Fruit fly (Drosophila melanogaster): ENCODE results near the gene SdhBL.

The SdhBL gene

dm6 chrX:18857356-18857807, 36.9 kb upstream of the SdhBL start, which contains the start of gene CG7322 (continued):
- TF ChIP-seq crol (GFP tag; IDR thresholded peaks at IDR 0.05) (peak; percentile 75), Ptx1 (GFP tag; IDR thresholded peaks at IDR 0.05) (no peak), Pdp1 (GFP tag; optimal IDR thresholded peaks at IDR 0.05) (peak in 1 of 2 experiments; percentile 3), CG30403 (GFP tag; optimal IDR thresholded peaks at IDR 0.05) (no peak), ERR (GFP tag; optimal IDR thresholded peaks at IDR 0.05) (peak; percentile 90), CG15011 (GFP tag; optimal IDR thresholded peaks at IDR 0.05) (no peak), Nf-YC (tag; optimal IDR thresholded peaks at IDR 0.05) (peak; percentile 82), B-H2 (GFP tag; optimal IDR thresholded peaks at IDR 0.05) (peak; percentile 8), Nf-YB (GFP tag; optimal IDR thresholded peaks at IDR 0.05) (peak; percentile 74), Med (GFP tag) (peak; percentile 69), CG12155 (GFP tag; optimal IDR thresholded peaks at IDR 0.05) (no peak), Usf (GFP tag; optimal IDR thresholded peaks at IDR 0.05) (no peak), CG34376 (GFP tag; optimal IDR thresholded peaks at IDR 0.05) (peak; percentile 96), ara (GFP tag; IDR thresholded peaks at IDR 0.05) (no peak), CG10209 (GFP tag; optimal IDR thresholded peaks at IDR 0.05) (no peak), Hr78 (GFP tag; optimal IDR thresholded peaks at IDR 0.05) (peak in 1 of 2 experiments; percentile 81), MBD-R2 (GFP tag; IDR thresholded peaks at IDR 0.05) (no peak), grn (GFP tag; optimal IDR thresholded peaks at IDR 0.05) (peak; percentile 89)

- peak; percentile 78 for TF ChIP-seq stwl (tag; optimal IDR thresholded peaks at IDR 0.05)
- TF ChIP-seq slbo (GFP tag; IDR thresholded peaks at IDR 0.05), result peak; percentile 69
- TF ChIP-seq CG1024 (GFP tag; IDR thresholded peaks at IDR 0.05), result peak; percentile 71; the same call in 1 of the 2 replicates
- TF ChIP-seq Oaz (GFP tag; IDR thresholded peaks at IDR 0.05), result no peak
- peak; percentile 36; the same call in 1 of the 2 replicates for TF ChIP-seq lmd (GFP tag; IDR thresholded peaks at IDR 0.05)
- no peak for TF ChIP-seq sc (optimal IDR thresholded peaks at IDR 0.05)
- TF ChIP-seq sc (GFP tag; optimal IDR thresholded peaks at IDR 0.05), result no peak
- TF ChIP-seq CG34224 (GFP tag; IDR thresholded peaks at IDR 0.05; ENCODE audit: partially characterized antibody), result peak; percentile 56
- TF ChIP-seq CG8089 (GFP tag; optimal IDR thresholded peaks at IDR 0.05), result no peak
- TF ChIP-seq Doc3 (GFP tag; IDR thresholded peaks at IDR 0.05; ENCODE audit: partially characterized antibody), result 0 out of 3 replicates have a peak, but pooled peaks have one; percentile 24
- 0 out of 2 replicates have a peak, but pooled peaks have one; percentile 23 for TF ChIP-seq CG32532 (GFP tag; IDR thresholded peaks at IDR 0.05)
- TF ChIP-seq esg (GFP tag; conservative IDR thresholded peaks at IDR 0.05), result no peak
- no peak for TF ChIP-seq dmrt99B (tag; optimal IDR thresholded peaks at IDR 0.05)
- TF ChIP-seq CG34422 (GFP tag; IDR thresholded peaks at IDR 0.05), result peak; percentile 76
- TF ChIP-seq Dll (GFP tag; IDR thresholded peaks at IDR 0.05; ENCODE audit: partially characterized antibody), result peak; percentile 54
- TF ChIP-seq BEAF-32 (GFP tag; optimal IDR thresholded peaks at IDR 0.05), result peak; percentile 61
- TF ChIP-seq HLH3B (GFP tag; IDR thresholded peaks at IDR 0.05), result no peak
- no peak for TF ChIP-seq sr (GFP tag; IDR thresholded peaks at IDR 0.05)
- no peak for TF ChIP-seq CG10543 (GFP tag; optimal IDR thresholded peaks at IDR 0.05)
- peak; percentile 26 for TF ChIP-seq dmrt11E (tag; optimal IDR thresholded peaks at IDR 0.05)
- peak; percentile 12 for TF ChIP-seq CG4617 (GFP tag; optimal IDR thresholded peaks at IDR 0.05; ENCODE audit: borderline replicate concordance)
- TF ChIP-seq CG15514 (GFP tag; optimal IDR thresholded peaks at IDR 0.05), result peak; percentile 56
- TF ChIP-seq Nf-YB (GFP tag; optimal IDR thresholded peaks at IDR 0.05), result no peak
- TF ChIP-seq BtbVII (GFP tag; optimal IDR thresholded peaks at IDR 0.05), result no peak
- TF ChIP-seq CG30020 (tag; optimal IDR thresholded peaks at IDR 0.05), result peak; percentile 91
- TF ChIP-seq Bgb (GFP tag; IDR thresholded peaks at IDR 0.05; ENCODE audit: partially characterized antibody), result peak; percentile 75
- TF ChIP-seq HLH4C (GFP tag; IDR thresholded peaks at IDR 0.05; ENCODE audit: partially characterized antibody), result peak; percentile 75
- peak in 1 of 2 experiments; percentile 2 for TF ChIP-seq dpn (GFP tag; optimal IDR thresholded peaks at IDR 0.05)
- peak; percentile 18 for TF ChIP-seq CG1602 (GFP tag; optimal IDR thresholded peaks at IDR 0.05)
- TF ChIP-seq CG17802 (tag; optimal IDR thresholded peaks at IDR 0.05), result peak; percentile 92
- TF ChIP-seq Xbp1 (GFP tag; optimal IDR thresholded peaks at IDR 0.05), result peak; percentile 50
- TF ChIP-seq MBD-R2 (GFP tag; IDR thresholded peaks at IDR 0.05), result peak; percentile 78
- TF ChIP-seq CG30431 (GFP tag; optimal IDR thresholded peaks at IDR 0.05), result no peak
Observed at dm6 chrX:18857916-18858315, 36.3 kb upstream of the SdhBL start, which contains the start of gene Usp39. TSS of gene Usp39 (plus strand) at chrX:18858203.

Measured in whole organism, embryonic.